Fruit fly (Drosophila melanogaster) whole organism, embryonic: Measurements from ENCODE around the gene inaE.

Experiments
- Abd-B ChIP-seq: fragments of 200-800 bp; sonication (Bioruptor generic); optimal IDR thresholded peaks from 2 replicates; lab custom pipeline; 2018; ENCODE audit warnings: missing biosample characterization, mild to moderate bottlenecking, missing genetic modification characterization, moderate library complexity
- Aef1 ChIP-seq: fragments of 200-800 bp; sonication (Bioruptor generic); IDR thresholded peaks from 3 replicates; pipeline ENCODE4 v1.3.6; 2022; ENCODE audit warnings: missing biosample characterization, missing genetic modification characterization
- Asciz ChIP-seq: fragments of 200-800 bp; sonication (Bioruptor generic); optimal IDR thresholded peaks from 2 replicates; lab custom pipeline; 2017; ENCODE audit warnings: missing biosample characterization, mild to moderate bottlenecking, missing genetic modification characterization, missing genetic modification reagents
- Atf6 ChIP-seq: fragments of 200-800 bp; sonication (Bioruptor generic); IDR thresholded peaks from 2 replicates; pipeline ENCODE4 v1.3.6; 2022; ENCODE audit warnings: missing biosample characterization, missing genetic modification characterization
- Blimp-1 ChIP-seq: fragments of 200-800 bp; sonication (Bioruptor generic); optimal IDR thresholded peaks from 3 replicates; lab custom pipeline; 2018; ENCODE audit warnings: missing biosample characterization, missing genetic modification characterization, mild to moderate bottlenecking, moderate library complexity, missing genetic modification reagents
- CG11504 ChIP-seq: fragments of 200-800 bp; sonication (Bioruptor generic); optimal IDR thresholded peaks from 3 replicates; lab custom pipeline; 2019; ENCODE audit warnings: missing biosample characterization, mild to moderate bottlenecking, missing genetic modification characterization, moderate library complexity
- CG15269 ChIP-seq: fragments of 200-800 bp; sonication (Bioruptor generic); optimal IDR thresholded peaks from 2 replicates; lab custom pipeline; 2018; ENCODE audit warnings: missing biosample characterization, mild to moderate bottlenecking, missing genetic modification characterization, moderate library complexity
- CG15479 ChIP-seq: fragments of 200-800 bp; sonication (Bioruptor generic); optimal IDR thresholded peaks from 3 replicates; lab custom pipeline; 2019; ENCODE audit warnings: missing biosample characterization, mild to moderate bottlenecking, missing genetic modification characterization, moderate library complexity
- CG1647 ChIP-seq: fragments of 200-800 bp; sonication (Bioruptor generic); optimal IDR thresholded peaks from 3 replicates; lab custom pipeline; 2016; ENCODE audit warnings: missing biosample characterization, missing genetic modification characterization
- CG16779 ChIP-seq: fragments of 200-800 bp; sonication (Bioruptor generic); IDR thresholded peaks from 2 replicates; pipeline ENCODE4 v1.3.6; 2022; ENCODE audit warnings: missing biosample characterization, missing genetic modification characterization
- CG1832 ChIP-seq: fragments of 200-800 bp; sonication (Bioruptor generic); optimal IDR thresholded peaks from 2 replicates; lab custom pipeline; 2017; ENCODE audit warnings: missing biosample characterization, mild to moderate bottlenecking, missing genetic modification characterization, inconsistent platforms
- CG18619 ChIP-seq: fragments of 200-800 bp; sonication (Bioruptor generic); optimal IDR thresholded peaks from 3 replicates; lab custom pipeline; 2017; ENCODE audit warnings: missing biosample characterization, mild to moderate bottlenecking, missing genetic modification characterization
- CG18764 ChIP-seq: fragments of 200-800 bp; sonication (Bioruptor generic); optimal IDR thresholded peaks from 3 replicates; lab custom pipeline; 2016; ENCODE audit warnings: missing biosample characterization, missing genetic modification characterization
- CG30020 ChIP-seq: fragments of 200-800 bp; optimal IDR thresholded peaks from 2 replicates; lab custom pipeline; 2019; ENCODE audit warnings: missing biosample characterization, mild to moderate bottlenecking, missing genetic modification characterization, moderate library complexity
- CG3163 ChIP-seq: fragments of 200-800 bp; sonication (Bioruptor generic); optimal IDR thresholded peaks from 3 replicates; lab custom pipeline; 2016; ENCODE audit warnings: missing biosample characterization, missing genetic modification characterization
- CG6683 ChIP-seq: fragments of 200-800 bp; sonication (Bioruptor generic); optimal IDR thresholded peaks from 2 replicates; lab custom pipeline; 2017; ENCODE audit warnings: missing biosample characterization, mild to moderate bottlenecking, missing genetic modification characterization, missing genetic modification reagents
- CG6689 ChIP-seq: fragments of 200-800 bp; sonication (Bioruptor generic); IDR thresholded peaks from 2 replicates; pipeline ENCODE4 v1.3.6; 2022; ENCODE audit warnings: missing biosample characterization, missing genetic modification characterization
- CG6813 ChIP-seq: fragments of 200-800 bp; sonication (Bioruptor generic); optimal IDR thresholded peaks from 2 replicates; lab custom pipeline; 2017; ENCODE audit warnings: missing biosample characterization, missing genetic modification characterization, mild to moderate bottlenecking, moderate library complexity, missing genetic modification reagents
- CG7928 ChIP-seq: fragments of 200-800 bp; sonication (Bioruptor generic); optimal IDR thresholded peaks from 2 replicates; lab custom pipeline; 2017; ENCODE audit warnings: missing biosample characterization, mild to moderate bottlenecking, missing genetic modification characterization
- CG8388 ChIP-seq: fragments of 200-800 bp; sonication (Bioruptor generic); optimal IDR thresholded peaks from 2 replicates; lab custom pipeline; 2019; ENCODE audit warnings: missing biosample characterization, mild to moderate bottlenecking, missing genetic modification characterization, moderate library complexity
- CG8924 ChIP-seq: fragments of 200-800 bp; optimal IDR thresholded peaks from 3 replicates; lab custom pipeline; 2019; ENCODE audit warnings: missing biosample characterization, mild to moderate bottlenecking, missing genetic modification characterization, moderate library complexity
- Camta ChIP-seq: fragments of 200-800 bp; sonication (Bioruptor generic); optimal IDR thresholded peaks from 2 replicates; lab custom pipeline; 2016; ENCODE audit warnings: missing biosample characterization, missing genetic modification characterization
- Doc3 ChIP-seq: fragments of 200-800 bp; sonication (Bioruptor generic); IDR thresholded peaks from 3 replicates; pipeline ENCODE4 v1.3.6; 2022; ENCODE audit warnings: missing biosample characterization, missing genetic modification characterization; ENCODE audit not compliant: partially characterized antibody
- Ets65A ChIP-seq: fragments of 200-800 bp; sonication (Bioruptor generic); peaks from one replicate; lab custom pipeline; 2016; ENCODE audit warnings: missing biosample characterization, missing genetic modification characterization
- Fer2 ChIP-seq: fragments of 200-800 bp; sonication (Bioruptor generic); optimal IDR thresholded peaks from 2 replicates; lab custom pipeline; 2018; ENCODE audit warnings: missing biosample characterization, mild to moderate bottlenecking, missing genetic modification characterization, moderate library complexity
- HHEX ChIP-seq: fragments of 200-800 bp; sonication (Bioruptor generic); optimal IDR thresholded peaks from 3 replicates; lab custom pipeline; 2017; ENCODE audit warnings: missing biosample characterization, mild to moderate bottlenecking, missing genetic modification characterization, missing genetic modification reagents
- Hr3 ChIP-seq: fragments of 200-800 bp; sonication (Bioruptor generic); optimal IDR thresholded peaks from 3 replicates; lab custom pipeline; 2016; ENCODE audit warnings: missing biosample characterization, missing genetic modification characterization
- Mes4 ChIP-seq: fragments of 200-800 bp; sonication (Bioruptor generic); optimal IDR thresholded peaks from 2 replicates; lab custom pipeline; 2016; ENCODE audit warnings: missing biosample characterization, missing genetic modification characterization
- Neu2 ChIP-seq: fragments of 200-800 bp; sonication (Bioruptor generic); optimal IDR thresholded peaks from 3 replicates; lab custom pipeline; 2016; ENCODE audit warnings: missing biosample characterization, missing genetic modification characterization, borderline replicate concordance
- Oaz ChIP-seq: fragments of 200-800 bp; sonication (Bioruptor generic); IDR thresholded peaks from 2 replicates; pipeline ENCODE4 v1.3.6; 2022; ENCODE audit warnings: missing biosample characterization, missing genetic modification characterization
- Optix ChIP-seq: fragments of 200-800 bp; sonication (Bioruptor generic); IDR thresholded peaks from 3 replicates; pipeline ENCODE4 v1.3.6; 2022; ENCODE audit warnings: missing biosample characterization, missing genetic modification characterization
- PHDP ChIP-seq: fragments of 200-800 bp; sonication (Bioruptor generic); optimal IDR thresholded peaks from 3 replicates; lab custom pipeline; 2018; ENCODE audit warnings: missing biosample characterization, mild to moderate bottlenecking, missing genetic modification characterization, moderate library complexity
- Scr ChIP-seq: fragments of 200-800 bp; sonication (Bioruptor generic); IDR thresholded peaks from 2 replicates; pipeline ENCODE4 v1.3.6; 2022; ENCODE audit warnings: missing biosample characterization, missing genetic modification characterization; ENCODE audit not compliant: partially characterized antibody
- Sin3A ChIP-seq: fragments of >200 bp; optimal IDR thresholded peaks from 2 replicates; lab custom pipeline; 2018
- Sry-δ ChIP-seq: fragments of 200-800 bp; sonication (Bioruptor generic); optimal IDR thresholded peaks from 2 replicates; lab custom pipeline; 2016; ENCODE audit warnings: missing biosample characterization, missing genetic modification characterization
- ac ChIP-seq: fragments of 200-800 bp; sonication (Bioruptor generic); optimal IDR thresholded peaks from 3 replicates; lab custom pipeline; 2017; ENCODE audit warnings: missing biosample characterization, mild to moderate bottlenecking, missing genetic modification characterization
- bowl ChIP-seq: fragments of 200-800 bp; sonication (Bioruptor generic); IDR thresholded peaks from 2 replicates; pipeline ENCODE4 v1.3.6; 2022; ENCODE audit warnings: missing biosample characterization, missing genetic modification characterization
- dan ChIP-seq: fragments of 200-800 bp; sonication (Bioruptor generic); IDR thresholded peaks from 2 replicates; pipeline ENCODE4 v1.3.6; 2022; ENCODE audit warnings: missing biosample characterization, missing genetic modification characterization
- dimm ChIP-seq: fragments of 200-800 bp; sonication (Bioruptor generic); IDR thresholded peaks from 2 replicates; pipeline ENCODE4 v1.3.6; 2022; ENCODE audit warnings: missing biosample characterization, missing genetic modification characterization
- gsb-n ChIP-seq: fragments of 200-800 bp; sonication (Bioruptor generic); optimal IDR thresholded peaks from 3 replicates; lab custom pipeline; 2018; ENCODE audit warnings: missing biosample characterization, mild to moderate bottlenecking, missing genetic modification characterization
- jing ChIP-seq: fragments of 200-800 bp; sonication (Bioruptor generic); optimal IDR thresholded peaks from 2 replicates; lab custom pipeline; 2018; ENCODE audit warnings: missing biosample characterization, mild to moderate bottlenecking, missing genetic modification characterization
- knrl ChIP-seq: fragments of 200-800 bp; sonication (Bioruptor generic); IDR thresholded peaks from 3 replicates; pipeline ENCODE4 v1.3.6; 2022; ENCODE audit warnings: missing biosample characterization, missing genetic modification characterization; ENCODE audit not compliant: partially characterized antibody
- lbe ChIP-seq: fragments of 200-800 bp; sonication (Bioruptor generic); optimal IDR thresholded peaks from 2 replicates; lab custom pipeline; 2016; ENCODE audit warnings: missing biosample characterization, mild to moderate bottlenecking, missing genetic modification characterization
- nerfin-2 ChIP-seq: fragments of 200-800 bp; sonication (Bioruptor generic); IDR thresholded peaks from 2 replicates; pipeline ENCODE4 v1.3.6; 2022; ENCODE audit warnings: missing biosample characterization, missing genetic modification characterization; ENCODE audit not compliant: partially characterized antibody
- p53 ChIP-seq: fragments of 200-800 bp; sonication (Bioruptor generic); optimal IDR thresholded peaks from 2 replicates; lab custom pipeline; 2016; ENCODE audit warnings: missing biosample characterization, missing genetic modification characterization
- pita ChIP-seq: fragments of 200-800 bp; sonication (Bioruptor generic); optimal IDR thresholded peaks from 2 replicates; lab custom pipeline; 2017; ENCODE audit warnings: missing biosample characterization, mild to moderate bottlenecking, missing genetic modification characterization
- trh ChIP-seq: fragments of 200-800 bp; sonication (Bioruptor generic); optimal IDR thresholded peaks from 2 replicates; lab custom pipeline; 2016; ENCODE audit warnings: missing biosample characterization, missing genetic modification characterization
- unpg ChIP-seq: fragments of 200-800 bp; sonication (Bioruptor generic); optimal IDR thresholded peaks from 3 replicates; lab custom pipeline; 2018; ENCODE audit warnings: missing biosample characterization, mild to moderate bottlenecking, missing genetic modification characterization, moderate library complexity
- vvl ChIP-seq: fragments of 200-800 bp; sonication (Bioruptor generic); IDR thresholded peaks from 2 replicates; pipeline ENCODE4 v1.3.6; 2022; ENCODE audit warnings: missing biosample characterization, missing genetic modification characterization

inaE gene

dm6 chrX:13838255-13838654 lies 54.7 kb downstream of the inaE start (continued):
- TF ChIP-seq Aef1 (GFP tag; lab: Robert Waterston, UW) (peak; percentile 28; the same call in 2 of the 3 replicates), Oaz (GFP tag; lab: Robert Waterston, UW) (no peak), CG15269 (peak; percentile 40), CG11504 (tag; lab: Kevin White, UChicago) (peak; percentile 48), unpg (GFP tag; lab: Kevin White, UChicago) (peak; percentile 18)

- peak; percentile 38 for TF ChIP-seq CG15479 (GFP tag; lab: Kevin White, UChicago)
- TF ChIP-seq Scr (GFP tag; lab: Robert Waterston, UW): no peak
- peak; percentile 64 for TF ChIP-seq CG6813 (GFP tag; lab: Kevin White, UChicago)
- TF ChIP-seq gsb-n (tag; lab: Kevin White, UChicago): peak; percentile 44
- TF ChIP-seq jing (GFP tag; lab: Kevin White, UChicago): peak; percentile 61
- peak; percentile 20 for TF ChIP-seq Neu2 (GFP tag; lab: Kevin White, UChicago)
- TF ChIP-seq lbe (GFP tag; lab: Kevin White, UChicago): peak; percentile 88
- 0 out of 2 replicates have a peak, but pooled peaks have one; percentile 23 for TF ChIP-seq bowl (GFP tag; lab: Robert Waterston, UW)
- TF ChIP-seq CG18764: peak; percentile 19
- peak; percentile 97 for TF ChIP-seq Ets65A (GFP tag; lab: Kevin White, UChicago)
- TF ChIP-seq Optix (GFP tag; lab: Robert Waterston, UW): no peak; the same call in 1 of the 3 replicates
- peak; percentile 22 for TF ChIP-seq CG3163 (GFP tag; lab: Kevin White, UChicago)
- no peak for TF ChIP-seq CG16779 (GFP tag; lab: Robert Waterston, UW)
- TF ChIP-seq CG18619: peak; percentile 56
- TF ChIP-seq HHEX (GFP tag; lab: Kevin White, UChicago): peak; percentile 76
- peak; percentile 66 for TF ChIP-seq CG1647 (GFP tag; lab: Kevin White, UChicago)
- peak; percentile 69 for TF ChIP-seq CG6689 (GFP tag; lab: Robert Waterston, UW)
- peak; percentile 69 for TF ChIP-seq Hr3 (GFP tag; lab: Kevin White, UChicago)
- no peak for TF ChIP-seq CG1832 (GFP tag; lab: Kevin White, UChicago)
- TF ChIP-seq unpg (GFP tag; lab: Kevin White, UChicago): peak; percentile 78
- TF ChIP-seq CG7928 (GFP tag; lab: Kevin White, UChicago): peak; percentile 17
- TF ChIP-seq Sry-δ (GFP tag; lab: Kevin White, UChicago): peak; percentile 43
- peak; percentile 53 for TF ChIP-seq Abd-B (GFP tag; lab: Kevin White, UChicago)
- peak; percentile 91 for TF ChIP-seq vvl (GFP tag; lab: Robert Waterston, UW)
- TF ChIP-seq Atf6 (GFP tag; lab: Robert Waterston, UW): peak; percentile 62; the same call in 1 of the 2 replicates
- peak; percentile 3 for TF ChIP-seq p53 (GFP tag; lab: Kevin White, UChicago)
- peak; percentile 65 for TF ChIP-seq Camta (GFP tag; lab: Kevin White, UChicago)
- TF ChIP-seq Blimp-1 (GFP tag; lab: Kevin White, UChicago): peak; percentile 72
- TF ChIP-seq PHDP (tag; lab: Kevin White, UChicago): peak; percentile 70
- no peak for TF ChIP-seq Doc3
- no peak for TF ChIP-seq ac
- no peak for TF ChIP-seq CG30020 (tag; lab: Kevin White, UChicago)
- TF ChIP-seq pita (GFP tag; lab: Kevin White, UChicago): no peak
- TF ChIP-seq nerfin-2 (GFP tag; lab: Robert Waterston, UW): no peak
- peak; percentile 44; the same call in 1 of the 2 replicates for TF ChIP-seq dan (GFP tag; lab: Robert Waterston, UW)
- no peak for TF ChIP-seq Fer2 (tag; lab: Kevin White, UChicago)
- TF ChIP-seq Asciz: peak; percentile 57
- TF ChIP-seq knrl (GFP tag; lab: Robert Waterston, UW): no peak
- peak; percentile 59 for TF ChIP-seq dimm (GFP tag; lab: Robert Waterston, UW)
- no peak for TF ChIP-seq Sin3A (lab: Kevin White, UChicago)
- TF ChIP-seq trh: peak; percentile 21
- peak; percentile 55 for TF ChIP-seq CG8924 (tag; lab: Kevin White, UChicago)
- peak; percentile 73 for TF ChIP-seq CG8388 (GFP tag; lab: Kevin White, UChicago)
- peak; percentile 1 for TF ChIP-seq CG6683 (GFP tag; lab: Kevin White, UChicago)
- TF ChIP-seq Mes4 (GFP tag; lab: Kevin White, UChicago): peak; percentile 66
Measured at dm6 chrX:13838892-13839291, 55.4 kb downstream of the inaE start.
